Worm (Caenorhabditis elegans) whole organism, L4/young adult: ENCODE results near the gene cyn-16.

Source experiments
- W03F9.2 ChIP-seq: fragments of 150-350 bp; optimal IDR thresholded peaks from 2 replicates; lab custom pipeline; 2014; ENCODE audit warnings: missing biosample characterization, missing genetic modification characterization
- dao-5 ChIP-seq: sonication (generic microtip); optimal IDR thresholded peaks from 2 replicates; lab custom pipeline; 2016; ENCODE audit warnings: missing genotype, missing genetic modification characterization, moderate library complexity, missing compliant biosample characterization
- him-1 ChIP-seq: sonication (generic microtip); optimal IDR thresholded peaks from 2 replicates; lab custom pipeline; 2016; ENCODE audit warnings: missing genotype, missing genetic modification reagents, missing genetic modification characterization, missing compliant biosample characterization

Gene cyn-16

DNA sequence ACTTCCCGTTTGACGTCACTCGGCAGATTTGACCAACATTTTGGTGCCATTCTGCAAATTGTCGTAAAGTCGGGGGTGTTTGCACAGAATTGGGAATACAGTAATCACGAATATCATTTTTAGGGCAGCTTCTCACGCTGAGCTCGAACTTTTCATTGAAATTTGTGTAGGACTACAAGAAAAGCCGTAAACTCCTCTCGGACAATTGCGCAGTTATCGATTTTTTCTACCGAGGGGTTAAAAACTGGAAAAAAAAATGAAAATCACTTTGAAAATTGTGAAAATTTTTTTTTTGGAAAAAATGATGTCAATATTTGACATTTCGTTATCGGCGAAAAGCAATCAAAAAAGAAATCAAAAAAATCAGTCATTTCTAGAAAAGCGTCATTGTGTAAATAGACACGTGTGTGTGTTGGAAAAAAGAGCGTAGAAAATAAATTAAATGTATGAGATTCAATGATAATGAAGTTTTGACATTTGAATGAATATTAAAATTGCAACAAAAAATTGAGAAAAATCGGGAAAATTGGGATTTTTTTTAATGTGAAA, 8.8 kb downstream of the cyn-16 start, which contains the start of gene Y17G7B.8:
Gene Y17G7B.8, minus strand, starts transcription at position 51 of the 549 bp plus-strand sequence.
- TF ChIP-seq him-1 (tag; lab: Kevin White, UChicago), result no peak
- no peak for TF ChIP-seq dao-5 (tag; lab: Kevin White, UChicago)
- no peak for TF ChIP-seq W03F9.2 (tag; lab: Kevin White, UChicago)

DNA sequence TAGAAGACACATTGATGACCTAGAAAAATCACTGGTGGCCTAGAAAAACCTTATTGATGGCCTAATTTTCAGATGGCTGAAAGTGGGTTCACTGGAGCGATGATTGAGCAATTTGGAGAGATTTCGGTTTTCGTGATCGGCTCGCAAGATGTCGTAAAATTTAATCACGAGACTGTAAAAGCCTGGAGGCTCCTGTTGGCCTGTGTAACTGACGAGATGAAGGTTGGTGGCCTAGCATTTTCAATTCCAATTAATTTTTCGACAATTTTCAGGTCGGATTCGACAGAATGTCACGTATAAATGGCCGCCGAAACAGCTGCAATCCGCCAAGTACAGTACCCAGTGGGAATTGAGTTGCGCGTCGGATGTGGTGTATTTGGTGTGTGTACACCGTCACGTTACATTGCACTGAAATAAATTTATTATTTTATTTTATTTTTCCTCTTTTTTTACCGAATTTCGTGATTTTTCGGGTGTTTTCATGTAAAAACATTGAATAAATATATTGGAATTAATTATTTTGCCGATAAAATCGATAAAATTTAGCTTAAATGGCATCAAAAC, 13.1 kb downstream of the cyn-16 start, which contains the start of gene Y17G7B.12:
Gene Y17G7B.12, plus strand, starts transcription at position 547 of the 564 bp plus-strand sequence.
- TF ChIP-seq him-1 (tag; lab: Kevin White, UChicago), result no peak
- TF ChIP-seq W03F9.2 (tag; lab: Kevin White, UChicago), result no peak
- no peak for TF ChIP-seq dao-5 (tag; lab: Kevin White, UChicago)

DNA sequence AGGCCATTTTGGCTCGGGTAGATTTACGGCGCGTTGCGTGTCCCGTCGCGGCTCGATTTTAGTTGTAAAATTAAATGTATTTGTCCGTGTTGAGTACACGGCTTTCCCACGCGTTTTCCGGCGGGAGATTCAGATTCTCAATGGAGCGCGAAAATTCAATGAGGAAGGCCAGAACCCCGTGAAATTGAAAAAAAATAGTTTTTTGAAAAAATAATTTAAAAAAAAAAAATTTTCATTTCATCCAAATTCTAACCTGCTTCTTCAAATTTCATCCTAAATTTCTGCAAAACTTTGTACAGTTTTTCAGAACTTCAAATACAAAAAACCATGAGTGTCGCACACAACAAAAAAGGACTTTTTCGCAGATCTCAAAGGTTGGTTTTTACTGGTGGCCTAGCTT, 27.8 kb downstream of the cyn-16 start, which contains the start of gene glb-29:
Gene glb-29, plus strand, starts transcription at position 301 of the 400 bp plus-strand sequence.
- TF ChIP-seq dao-5 (tag; lab: Kevin White, UChicago) (no peak), him-1 (tag; lab: Kevin White, UChicago) (no peak), W03F9.2 (tag; lab: Kevin White, UChicago) (no peak)

DNA sequence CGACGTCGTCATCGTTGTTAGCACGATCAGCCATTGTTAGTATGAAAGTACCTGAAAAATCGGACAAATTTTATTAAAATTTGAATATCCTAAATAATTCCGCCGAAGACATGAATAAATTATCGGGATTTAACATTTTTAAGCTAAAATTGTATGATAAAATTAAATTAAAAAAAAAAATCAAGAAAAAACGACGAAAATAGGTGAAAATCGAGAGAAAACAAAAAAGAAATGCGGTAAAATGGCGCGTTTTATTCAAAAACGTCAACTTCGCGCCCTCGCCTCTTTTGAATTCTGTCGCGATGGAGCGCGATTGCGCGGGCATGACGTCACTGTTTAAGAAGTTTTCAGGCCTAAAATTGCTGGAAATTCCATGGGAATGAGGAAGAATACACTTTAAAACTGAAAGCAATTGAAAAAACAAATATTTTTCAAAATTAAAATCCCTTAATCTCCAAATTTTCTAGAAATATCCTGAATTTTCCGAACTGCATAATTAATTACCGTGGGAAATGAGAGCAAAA, 29.9 kb downstream of the cyn-16 start, which contains the start of gene mcm-2:
Gene mcm-2, minus strand, starts transcription at position 51 of the 524 bp plus-strand sequence.
- TF ChIP-seq him-1 (tag; lab: Kevin White, UChicago), result no peak
- TF ChIP-seq dao-5 (tag; lab: Kevin White, UChicago), result no peak
- TF ChIP-seq W03F9.2 (tag; lab: Kevin White, UChicago), result peak; percentile 70

DNA sequence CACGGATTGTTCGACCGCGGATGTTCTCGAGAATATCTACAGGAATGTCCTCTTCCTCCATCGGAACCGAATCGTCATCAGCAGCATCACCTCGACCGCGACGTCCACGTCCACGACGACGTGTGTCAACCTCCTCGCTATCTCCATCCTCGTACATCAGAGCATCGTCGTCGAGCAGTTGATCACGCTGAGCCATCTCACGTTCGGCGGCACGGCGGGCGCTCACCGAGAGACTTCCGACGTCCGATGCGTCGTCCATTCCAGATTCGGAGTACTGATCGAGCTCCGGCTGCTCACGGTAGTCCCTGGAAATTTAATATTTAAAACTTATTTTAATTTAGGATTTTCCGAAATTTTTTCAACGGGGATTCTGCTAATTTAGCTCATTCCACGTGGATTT, 30.6 kb downstream of the cyn-16 start:
- TF ChIP-seq W03F9.2 (tag; lab: Kevin White, UChicago) (no peak), dao-5 (tag; lab: Kevin White, UChicago) (no peak), him-1 (tag; lab: Kevin White, UChicago) (no peak)

DNA sequence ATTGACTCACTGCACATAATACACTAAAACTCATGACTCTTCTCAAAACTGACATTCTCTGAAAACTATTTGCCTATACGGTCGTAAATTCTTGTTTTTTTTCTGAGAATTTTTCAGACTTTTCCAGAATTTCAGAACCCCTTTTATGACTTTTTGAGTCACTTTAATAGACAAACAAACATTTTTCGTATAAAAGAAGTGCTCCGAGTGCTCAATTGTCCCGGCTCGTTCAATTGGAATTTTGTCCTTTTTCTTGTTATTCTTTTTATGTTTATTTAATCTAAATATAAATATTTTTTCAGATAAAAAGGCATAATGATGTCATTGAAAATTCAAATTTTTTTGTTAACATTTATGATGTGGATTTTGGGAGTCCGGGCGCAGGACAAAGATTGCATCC, 37.6 kb downstream of the cyn-16 start, which contains the start of gene Y17G7B.23:
Gene Y17G7B.23, plus strand, starts transcription at position 301 of the 400 bp plus-strand sequence.
- TF ChIP-seq him-1 (tag; lab: Kevin White, UChicago), result no peak

DNA sequence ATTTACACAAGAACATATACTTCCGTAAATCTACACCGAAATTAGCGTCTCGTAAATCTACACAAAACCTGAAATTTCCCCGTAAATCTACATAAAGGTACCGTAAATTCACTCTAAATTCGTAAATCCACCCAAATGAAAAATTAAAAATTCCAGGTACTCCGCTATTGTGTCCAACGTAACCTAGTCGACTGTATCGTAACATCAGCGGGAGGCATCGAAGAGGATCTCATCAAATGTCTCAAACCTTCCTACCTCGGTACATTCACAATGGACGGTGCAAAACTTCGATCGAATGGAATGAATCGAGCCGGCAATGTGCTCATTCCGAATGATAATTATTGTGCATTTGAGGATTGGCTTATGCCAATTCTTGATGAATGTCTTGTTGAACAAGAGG, 41.6 kb downstream of the cyn-16 start:
- TF ChIP-seq him-1 (tag; lab: Kevin White, UChicago), result no peak
- no peak for TF ChIP-seq dao-5 (tag; lab: Kevin White, UChicago)
- TF ChIP-seq W03F9.2 (tag; lab: Kevin White, UChicago), result no peak

DNA sequence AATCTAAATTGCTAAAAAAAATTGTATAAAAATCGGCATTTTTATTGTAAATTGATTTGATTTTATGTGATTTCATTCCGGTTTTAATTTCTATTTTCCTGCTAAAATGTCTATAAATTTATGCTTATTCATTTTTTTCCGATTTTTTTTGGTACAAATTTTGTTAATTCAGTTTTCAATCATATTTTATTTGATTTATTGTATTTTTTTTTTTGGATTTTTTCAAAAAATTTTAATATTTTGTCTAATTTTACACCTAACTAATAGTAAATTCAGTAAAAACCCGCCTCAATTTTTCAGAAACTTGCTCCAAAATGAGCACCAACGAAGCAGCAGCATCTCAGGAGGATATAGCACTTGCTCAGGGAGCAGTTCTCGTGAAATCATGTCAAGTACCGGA, 43.8 kb downstream of the cyn-16 start, which contains the start of gene dhps-1:
Gene dhps-1, plus strand, starts transcription at position 301 of the 400 bp plus-strand sequence.
- TF ChIP-seq W03F9.2 (tag; lab: Kevin White, UChicago), result no peak
- no peak for TF ChIP-seq dao-5 (tag; lab: Kevin White, UChicago)
- TF ChIP-seq him-1 (tag; lab: Kevin White, UChicago), result no peak

DNA sequence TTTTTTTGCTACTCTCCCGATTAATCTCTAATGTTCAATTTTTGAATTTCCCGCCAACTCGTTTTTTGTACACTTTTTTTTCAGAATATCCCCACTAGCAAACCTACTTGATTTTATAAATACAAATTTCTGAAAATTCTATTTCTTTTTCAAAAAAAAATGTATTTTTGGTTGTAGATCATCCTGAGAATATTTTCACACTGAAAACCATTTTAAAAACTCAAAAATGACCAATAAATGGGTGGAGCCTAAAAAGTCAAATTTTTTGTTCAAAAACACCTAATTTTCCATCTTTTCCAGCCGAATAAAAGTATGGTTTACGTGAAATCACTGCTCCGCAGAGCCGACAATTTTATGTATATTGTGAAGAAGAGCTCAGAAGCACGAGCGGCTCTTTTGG, 47.8 kb downstream of the cyn-16 start, which contains the start of gene Y17G7B.3:
Gene Y17G7B.3, plus strand, starts transcription at position 301 of the 400 bp plus-strand sequence.
- no peak for TF ChIP-seq dao-5 (tag; lab: Kevin White, UChicago)
- no peak for TF ChIP-seq him-1 (tag; lab: Kevin White, UChicago)
- TF ChIP-seq W03F9.2 (tag; lab: Kevin White, UChicago), result no peak

DNA sequence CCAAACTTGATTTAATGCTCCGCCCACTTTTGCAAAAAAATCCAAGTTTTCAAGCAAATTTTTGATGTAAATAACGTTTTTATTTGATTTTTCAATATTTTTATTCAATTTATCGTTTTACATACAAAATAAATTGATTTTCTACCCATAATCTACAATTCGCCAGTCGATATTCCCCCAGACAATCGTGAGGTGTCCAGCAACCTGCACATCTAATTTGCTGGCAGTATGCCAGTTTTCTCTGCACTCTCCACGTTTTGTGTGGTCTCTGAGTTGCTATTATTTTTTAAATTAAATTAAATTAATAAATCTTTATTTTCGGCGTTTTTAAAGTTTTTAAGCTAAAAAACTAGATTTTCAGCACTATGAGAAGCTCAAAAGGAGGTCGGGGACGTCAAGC, 56.4 kb downstream of the cyn-16 start:
- no peak for TF ChIP-seq dao-5 (tag; lab: Kevin White, UChicago)
- peak; percentile 72 for TF ChIP-seq him-1 (tag; lab: Kevin White, UChicago)
- TF ChIP-seq W03F9.2 (tag; lab: Kevin White, UChicago), result peak; percentile 93

DNA sequence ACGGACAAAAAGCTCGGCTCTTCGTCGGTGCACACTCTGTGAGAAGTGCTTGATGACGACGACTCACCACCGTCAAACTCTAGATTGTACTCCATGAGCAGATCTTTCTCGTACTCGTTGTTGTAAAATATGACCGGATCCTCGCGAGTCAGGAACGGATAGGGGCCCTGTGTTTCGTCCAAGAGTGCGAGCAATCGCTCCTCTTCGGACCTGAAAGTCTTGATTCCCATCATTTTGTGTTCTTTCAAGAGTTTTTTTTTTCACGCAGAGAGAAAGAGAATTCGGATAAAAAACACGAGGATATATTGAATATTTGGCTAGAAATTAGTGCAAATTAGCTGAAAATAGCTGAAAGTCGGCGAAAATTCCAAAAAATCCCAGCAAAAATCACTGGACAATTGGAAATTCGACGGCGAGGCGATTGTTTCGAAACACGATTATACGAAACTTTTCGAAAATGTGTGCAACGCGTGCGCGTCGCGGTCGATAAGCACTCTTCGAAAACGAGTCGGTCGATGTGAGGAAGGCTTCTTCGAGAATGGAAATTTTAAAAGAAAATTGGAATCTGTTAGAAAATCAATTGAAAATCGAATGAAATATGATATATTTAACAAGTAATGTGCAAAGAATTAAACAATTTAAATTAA, 57.0 kb downstream of the cyn-16 start, which contains the start of the genes ash-2 and Y17G7B.20:
Gene ash-2, plus strand, starts transcription at position 390 of the 647 bp plus-strand sequence.
Gene Y17G7B.20, minus strand, starts transcription at position 396 of the 647 bp plus-strand sequence.
- no peak for TF ChIP-seq dao-5 (tag; lab: Kevin White, UChicago)
- no peak for TF ChIP-seq him-1 (tag; lab: Kevin White, UChicago)
- TF ChIP-seq W03F9.2 (tag; lab: Kevin White, UChicago), result no peak

DNA sequence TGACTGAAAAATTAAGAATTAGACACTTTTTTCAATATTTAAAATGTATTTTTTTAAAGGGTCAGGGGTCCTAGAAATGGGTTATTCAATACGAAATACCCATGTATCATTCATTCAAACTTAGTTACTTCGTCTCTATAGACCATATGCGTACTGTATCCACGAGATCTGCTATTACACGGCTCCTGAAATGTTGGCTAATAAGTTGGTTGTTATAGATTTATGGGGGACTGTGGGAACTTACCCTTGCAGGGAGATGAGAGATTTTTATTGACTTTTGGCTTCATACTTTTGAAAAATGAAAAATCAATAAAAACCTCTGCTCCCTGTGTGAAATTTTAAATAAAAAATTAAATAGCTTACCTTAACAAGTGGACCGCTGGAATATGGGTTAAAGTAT, 57.6 kb downstream of the cyn-16 start:
- TF ChIP-seq dao-5 (tag; lab: Kevin White, UChicago) (no peak), him-1 (tag; lab: Kevin White, UChicago) (no peak), W03F9.2 (tag; lab: Kevin White, UChicago) (no peak)

DNA sequence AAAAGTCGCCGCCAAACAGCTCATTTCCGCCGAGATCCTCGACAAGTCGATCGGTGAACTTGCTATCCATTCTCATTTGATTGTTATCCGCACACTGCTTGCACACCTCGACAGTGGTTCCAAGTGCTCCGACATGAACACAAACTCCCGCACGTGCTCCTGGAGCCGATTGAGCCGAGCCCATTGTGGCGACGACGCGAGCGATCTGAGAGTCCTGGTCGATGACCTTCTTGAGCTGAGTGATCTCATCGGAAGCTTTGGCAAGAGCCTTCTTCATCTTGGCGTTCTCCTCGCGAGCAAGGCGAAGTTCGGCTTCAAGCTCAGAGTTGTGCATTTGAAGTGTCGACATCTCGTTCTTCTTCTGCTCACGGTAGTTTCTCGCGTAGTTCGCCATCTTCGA, 58.1 kb downstream of the cyn-16 start:
- no peak for TF ChIP-seq him-1 (tag; lab: Kevin White, UChicago)
